Worm (Caenorhabditis elegans) whole organism, L1 larva: Measurements from ENCODE around the gene dap-3.
A peak's percentile ranks its signal among the peaks of the same experiment; 100 is the strongest.

Experiments
- egl-27 ChIP-seq, 2 experiments: fragments of 150-350 bp in 1 of 2; sonication (generic microtip); optimal IDR thresholded peaks; 3 replicates each; lab custom pipeline; 2017 to 2018; ENCODE audit warnings: missing biosample characterization in 2 of 2, missing genetic modification characterization in 2 of 2, missing genetic modification reagents in 2 of 2
- isw-1 ChIP-seq: fragments of 200-800 bp; sonication (Bioruptor generic); IDR thresholded peaks from 2 replicates; pipeline ENCODE4 v1.3.6; 2022; ENCODE audit warnings: missing genetic modification characterization, missing compliant biosample characterization
- mep-1 ChIP-seq: fragments of 150-350 bp; optimal IDR thresholded peaks from 2 replicates; lab custom pipeline; 2014; ENCODE audit warnings: missing biosample characterization, missing genetic modification characterization
- nhr-28 ChIP-seq: fragments of 150-350 bp; optimal IDR thresholded peaks from 2 replicates; lab custom pipeline; 2014; ENCODE audit warnings: missing biosample characterization, missing genetic modification characterization
- snpc-4 ChIP-seq: fragments of 150-350 bp; optimal IDR thresholded peaks from 2 replicates; lab custom pipeline; 2014; ENCODE audit warnings: missing biosample characterization, missing genetic modification characterization
- ztf-11 ChIP-seq, 2 experiments: sonication (generic microtip); optimal IDR thresholded peaks; 2 replicates each; lab custom pipeline; 2016 to 2017; ENCODE audit warnings: missing genetic modification characterization in 2 of 2, missing biosample characterization in 1 of 2, missing compliant biosample characterization in 1 of 2

DNA sequence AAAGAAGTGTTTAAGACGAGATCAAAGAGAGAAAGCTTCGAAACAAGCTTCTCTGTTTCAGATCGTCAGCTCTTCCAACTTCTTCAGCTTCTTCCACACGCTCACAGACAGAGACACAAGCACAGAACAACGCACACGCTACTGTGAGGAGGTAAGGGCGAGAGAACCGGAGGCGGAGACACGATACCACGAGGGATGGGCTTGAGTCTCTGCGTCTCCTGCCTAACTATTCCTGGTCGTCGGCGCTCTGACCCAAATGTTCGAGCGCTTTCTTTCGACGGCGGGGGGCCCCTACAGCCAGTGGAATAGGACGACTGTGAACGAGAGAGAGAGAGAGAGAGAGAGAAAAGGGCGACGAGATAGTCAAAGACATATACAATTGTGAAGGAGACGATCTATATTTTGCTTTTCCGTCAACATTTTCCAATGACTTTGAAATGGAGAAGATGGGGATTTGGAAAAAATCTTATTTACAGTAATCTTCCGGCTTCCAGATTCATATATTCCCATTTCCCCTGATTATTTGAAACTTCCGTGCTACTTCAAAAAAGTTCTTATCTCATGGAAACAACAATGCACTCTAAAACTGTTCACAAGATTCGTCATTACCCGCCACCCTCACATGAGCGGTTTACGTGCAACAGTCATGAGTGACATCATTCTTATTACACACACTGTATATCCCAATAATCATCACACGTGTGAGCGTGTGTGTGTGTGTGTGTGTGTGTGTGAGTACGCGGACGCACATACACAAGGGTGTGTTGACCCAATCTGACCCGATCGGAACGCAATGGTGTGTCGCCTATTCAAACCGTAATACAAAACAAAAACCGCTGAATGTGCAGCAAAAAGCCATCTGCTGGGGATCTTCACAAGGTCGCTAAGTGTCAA is 31.9 kb upstream of the dap-3 start:
- TF ChIP-seq nhr-28 (no peak), isw-1 (GFP tag; lab: Robert Waterston, UW) (peak; percentile 59), mep-1 (tag; lab: Kevin White, UChicago) (peak; percentile 48), snpc-4 (tag; lab: Kevin White, UChicago) (peak; percentile 59), egl-27 (tag; optimal IDR thresholded peaks at IDR 0.05; lab: Kevin White, UChicago) (peak in 1 of 2 experiments; percentile 56), ztf-11 (tag; optimal IDR thresholded peaks at IDR 0.05; lab: Kevin White, UChicago) (peak in 1 of 2 experiments; percentile 72)
